Fruit fly (Drosophila melanogaster): ENCODE data around the gene CG10132.

CG10132 gene

DNA sequence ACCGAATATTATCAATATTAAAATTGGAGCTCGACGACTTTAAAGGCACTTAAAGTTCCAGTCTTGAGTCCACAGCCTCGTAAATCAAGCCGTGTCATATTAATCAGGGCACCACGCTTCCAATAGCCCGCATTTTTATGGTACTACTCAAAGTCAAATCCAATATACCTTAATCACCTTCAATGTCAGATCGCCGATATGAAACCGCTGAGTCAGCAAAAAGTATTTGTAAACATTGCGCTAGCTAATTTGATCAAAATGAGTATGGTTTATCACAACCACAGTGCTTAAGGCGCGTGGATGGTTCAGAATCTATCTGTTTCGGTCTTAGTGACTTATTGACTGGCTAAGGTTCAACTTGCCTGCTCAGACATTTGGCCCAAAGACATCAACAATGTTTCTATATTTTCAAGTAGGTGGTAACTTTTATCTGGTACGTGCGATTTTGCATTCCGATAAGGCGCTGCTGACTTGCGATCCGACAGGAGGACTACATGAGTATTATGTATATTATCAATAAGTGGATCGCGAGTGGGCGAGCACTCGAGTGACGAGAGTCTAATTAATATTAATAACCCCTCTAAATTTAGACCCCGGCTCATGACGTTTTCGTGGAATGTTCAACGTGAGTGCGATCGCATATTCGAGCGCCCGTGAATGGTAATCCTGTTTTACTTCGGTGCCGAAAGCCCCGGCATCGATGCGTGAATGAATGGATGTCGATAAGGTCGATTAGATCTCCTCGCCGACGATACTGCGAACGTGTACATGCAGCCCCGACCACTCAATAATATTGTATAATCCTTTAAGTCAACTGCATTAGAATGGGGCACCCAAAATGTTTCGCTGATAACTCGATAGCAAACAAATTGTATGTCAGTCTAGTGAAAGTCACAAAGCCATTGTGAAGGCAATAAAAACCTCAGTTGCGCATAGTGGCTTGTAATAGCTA is 44.7 kb downstream of the CG10132 start, which contains the start of gene CG13078:
CG13078 (plus strand) TSS at position 902 of the 952 bp plus-strand sequence.
- TF ChIP-seq sage (GFP tag; optimal IDR thresholded peaks at IDR 0.05), result no peak
- TF ChIP-seq h (GFP tag; optimal IDR thresholded peaks at IDR 0.05), result peak; percentile 16

DNA sequence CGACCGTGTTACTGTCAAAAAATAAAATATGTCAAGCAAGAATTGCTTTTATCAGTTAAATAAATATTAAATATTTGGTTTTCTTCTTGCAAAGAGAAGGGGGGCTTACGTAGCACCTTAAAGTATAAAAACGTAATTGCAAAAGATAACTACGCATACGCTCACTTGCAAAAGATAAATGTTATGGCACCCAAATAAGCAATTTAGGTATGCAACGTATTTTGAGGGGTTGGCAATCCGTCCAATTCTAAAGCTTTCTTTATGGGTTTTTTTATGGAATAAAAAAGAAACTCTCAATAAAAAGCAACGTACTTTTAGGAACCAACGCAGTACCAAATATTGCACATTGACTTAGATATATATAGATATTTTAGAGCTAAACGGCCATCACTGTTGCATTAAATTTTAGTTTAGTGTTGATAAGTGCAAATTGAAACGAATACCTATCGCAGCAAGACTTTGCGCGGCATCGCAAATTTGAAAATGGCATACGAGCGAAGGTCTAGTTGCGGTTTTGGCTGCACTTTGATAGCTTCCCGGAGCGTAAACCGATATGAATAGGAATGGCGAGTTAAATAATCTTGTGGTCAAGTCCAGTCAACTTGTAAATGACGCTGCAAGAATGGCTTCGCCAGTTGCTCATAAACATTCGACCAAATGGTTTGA is 46.7 kb downstream of the CG10132 start, which contains the start of gene CG13077:
CG13077 (plus strand) TSS at position 631 of the 666 bp plus-strand sequence.
- TF ChIP-seq Dif (GFP tag; optimal IDR thresholded peaks at IDR 0.05; ENCODE audit: partially characterized antibody) (peak; percentile 28), Myc (optimal IDR thresholded peaks at IDR 0.05) (peak; percentile 75), rgr (GFP tag; optimal IDR thresholded peaks at IDR 0.05) (no peak)

DNA sequence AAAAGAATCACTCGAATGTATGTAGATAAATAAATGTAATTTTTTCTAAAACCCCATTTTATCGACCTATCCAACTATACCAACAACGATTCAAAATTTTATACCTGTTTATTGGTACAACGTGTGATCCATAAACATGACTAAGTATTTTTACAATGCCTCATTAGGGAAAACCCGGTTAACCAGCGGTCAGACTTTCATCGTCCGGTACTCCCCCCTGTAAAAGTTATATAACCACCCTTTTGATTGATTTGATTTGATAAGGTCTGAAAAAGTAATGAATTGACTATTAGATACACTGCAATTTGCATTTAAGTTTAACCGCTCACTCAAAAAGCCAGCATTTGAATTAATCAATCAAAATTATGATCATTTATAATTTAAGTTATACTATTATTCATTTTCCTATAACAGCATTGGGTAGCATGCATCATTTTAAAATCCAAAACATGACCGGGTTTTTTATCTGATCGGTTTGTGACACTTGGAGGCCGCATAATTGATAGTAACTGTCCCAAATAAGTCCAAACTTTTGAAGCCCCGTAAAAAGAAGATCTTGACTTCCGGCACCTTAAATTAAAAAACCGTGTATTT is 48.8 kb downstream of the CG10132 start:
- TF ChIP-seq jim (GFP tag; optimal IDR thresholded peaks at IDR 0.05), result no peak
- no peak for TF ChIP-seq Rel (GFP tag; optimal IDR thresholded peaks at IDR 0.05)
- TF ChIP-seq Rel (tag; optimal IDR thresholded peaks at IDR 0.05), result peak; percentile 86

DNA sequence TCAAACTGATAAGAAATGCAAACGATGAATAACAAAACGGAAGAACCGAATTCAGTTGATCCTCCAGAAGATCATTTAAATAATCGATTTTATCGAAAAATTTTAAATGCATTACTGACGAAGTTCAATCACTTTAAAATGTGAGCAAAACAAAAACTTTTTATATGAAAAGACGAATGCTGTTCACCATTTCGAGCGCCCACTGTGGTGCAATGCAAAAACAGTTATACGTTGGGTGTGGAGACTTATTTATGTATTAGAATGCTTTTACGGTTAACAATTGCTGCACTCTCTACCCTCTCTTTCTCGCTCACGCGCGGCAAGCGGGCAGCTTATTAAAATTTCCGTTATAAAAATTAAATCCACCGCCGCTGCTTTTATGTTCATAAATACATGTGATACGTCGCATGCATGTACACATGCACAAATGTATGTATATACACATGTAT is 52.2 kb downstream of the CG10132 start:
- TF ChIP-seq Hr78 (GFP tag; optimal IDR thresholded peaks at IDR 0.05), result no peak
- no peak for TF ChIP-seq Hr83 (GFP tag; optimal IDR thresholded peaks at IDR 0.05; ENCODE audit: poor library complexity, severe bottlenecking)
- no peak for TF ChIP-seq dsf (GFP tag; optimal IDR thresholded peaks at IDR 0.05; ENCODE audit: borderline replicate concordance)
- no peak for TF ChIP-seq GATAd (GFP tag; optimal IDR thresholded peaks at IDR 0.05)
- TF ChIP-seq Rel (GFP tag; optimal IDR thresholded peaks at IDR 0.05), result no peak
- peak; percentile 4 for TF ChIP-seq Rel (tag; optimal IDR thresholded peaks at IDR 0.05)
- TF ChIP-seq Abd-B (GFP tag; optimal IDR thresholded peaks at IDR 0.05), result no peak
- no peak for TF ChIP-seq CG9705 (GFP tag; optimal IDR thresholded peaks at IDR 0.05)
- TF ChIP-seq OdsH (GFP tag; optimal IDR thresholded peaks at IDR 0.05), result peak; percentile 39
- TF ChIP-seq foxo (GFP tag; optimal IDR thresholded peaks at IDR 0.05), result peak in 1 of 2 experiments; percentile 62
- TF ChIP-seq Myc (optimal IDR thresholded peaks at IDR 0.05), result no peak
- no peak for TF ChIP-seq Jra (GFP tag; optimal IDR thresholded peaks at IDR 0.05)
- peak; percentile 15 for TF ChIP-seq Sp1 (GFP tag; optimal IDR thresholded peaks at IDR 0.05)
- peak; percentile 57 for TF ChIP-seq ey (GFP tag; optimal IDR thresholded peaks at IDR 0.05)
- TF ChIP-seq N (GFP tag; optimal IDR thresholded peaks at IDR 0.05), result no peak
- TF ChIP-seq lola (GFP tag; optimal IDR thresholded peaks at IDR 0.05), result no peak
- TF ChIP-seq woc (GFP tag; optimal IDR thresholded peaks at IDR 0.05), result peak; percentile 51
- TF ChIP-seq usp (GFP tag; optimal IDR thresholded peaks at IDR 0.05), result no peak
- TF ChIP-seq tai (GFP tag; optimal IDR thresholded peaks at IDR 0.05), result no peak
- no peak for TF ChIP-seq Mio (GFP tag; optimal IDR thresholded peaks at IDR 0.05)
- no peak for TF ChIP-seq CrebA (GFP tag; optimal IDR thresholded peaks at IDR 0.05; ENCODE audit: borderline replicate concordance)
- no peak for TF ChIP-seq sage (GFP tag; optimal IDR thresholded peaks at IDR 0.05)
- TF ChIP-seq br (GFP tag; optimal IDR thresholded peaks at IDR 0.05), result peak; percentile 46
- TF ChIP-seq pan (optimal IDR thresholded peaks at IDR 0.05), result no peak
- no peak for TF ChIP-seq psq (GFP tag; optimal IDR thresholded peaks at IDR 0.05)
- TF ChIP-seq Hnf4 (GFP tag; optimal IDR thresholded peaks at IDR 0.05), result peak; percentile 1
- TF ChIP-seq sv (GFP tag; optimal IDR thresholded peaks at IDR 0.05), result no peak
- peak; percentile 64 for TF ChIP-seq h (GFP tag; optimal IDR thresholded peaks at IDR 0.05)
- TF ChIP-seq fru (GFP tag; optimal IDR thresholded peaks at IDR 0.05), result peak; percentile 55
- no peak for TF ChIP-seq Vsx2 (GFP tag; optimal IDR thresholded peaks at IDR 0.05; ENCODE audit: partially characterized antibody)
- no peak for TF ChIP-seq Dif (GFP tag; optimal IDR thresholded peaks at IDR 0.05; ENCODE audit: partially characterized antibody)
- TF ChIP-seq dl (GFP tag; optimal IDR thresholded peaks at IDR 0.05; ENCODE audit: insufficient read depth in 1 of 2, partially characterized antibody in 2 of 2), result peak in 1 of 2 experiments; percentile 1
- TF ChIP-seq jim (GFP tag; optimal IDR thresholded peaks at IDR 0.05), result no peak
- peak; percentile 57 for TF ChIP-seq rgr (GFP tag; optimal IDR thresholded peaks at IDR 0.05)
- TF ChIP-seq CG32264 (GFP tag; optimal IDR thresholded peaks at IDR 0.05), result no peak
- TF ChIP-seq brk (GFP tag; optimal IDR thresholded peaks at IDR 0.05), result peak; percentile 41
- no peak for TF ChIP-seq dmrt93B (GFP tag; optimal IDR thresholded peaks at IDR 0.05)
- no peak for TF ChIP-seq Dfd (GFP tag; optimal IDR thresholded peaks at IDR 0.05)
- TF ChIP-seq HLH106 (tag; optimal IDR thresholded peaks at IDR 0.05), result peak; percentile 37
